Worm (Caenorhabditis elegans): ENCODE measurements around the gene T13H10.2.

The T13H10.2 gene

DNA sequence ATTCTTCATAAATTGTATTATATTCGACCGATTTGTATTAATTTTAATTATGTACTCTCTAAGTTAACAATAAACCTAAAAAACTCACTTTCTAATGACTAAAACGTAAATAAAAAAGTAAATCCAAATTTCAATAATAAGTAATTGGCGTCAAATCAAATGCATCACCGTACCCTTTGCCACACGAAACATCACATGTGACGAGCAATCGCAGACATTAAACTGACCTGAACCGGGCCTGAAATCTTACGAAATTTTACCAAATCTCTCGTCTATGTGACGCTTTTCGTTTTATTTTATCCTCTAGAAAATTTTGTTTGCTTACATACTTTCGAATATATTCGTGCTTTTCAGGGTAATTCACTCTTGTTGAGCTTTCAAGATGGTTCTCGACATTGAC is 39.3 kb downstream of the T13H10.2 start, which contains the start of the genes C47E12.2 and sars-1:
Gene C47E12.2 (minus strand): TSS at position 131 of the 400 bp plus-strand sequence.
Gene sars-1 (plus strand): TSS at position 355 of the 400 bp plus-strand sequence.
- TF ChIP-seq nfya-1 (tag; optimal IDR thresholded peaks at IDR 0.05; ENCODE audit: insufficient read depth) (peak; percentile 48), nhr-76 (tag; optimal IDR thresholded peaks at IDR 0.05) (no peak), zag-1 (tag; optimal IDR thresholded peaks at IDR 0.05) (no peak), egl-5 (tag; optimal IDR thresholded peaks at IDR 0.05) (peak; percentile 4), ama-1 (optimal IDR thresholded peaks at IDR 0.05) (no peak), hmg-11 (tag; optimal IDR thresholded peaks at IDR 0.05) (peak; percentile 42), pha-4 (tag; optimal IDR thresholded peaks at IDR 0.05) (peak; percentile 49), lin-15B (tag; optimal IDR thresholded peaks at IDR 0.05) (peak; percentile 43)

DNA sequence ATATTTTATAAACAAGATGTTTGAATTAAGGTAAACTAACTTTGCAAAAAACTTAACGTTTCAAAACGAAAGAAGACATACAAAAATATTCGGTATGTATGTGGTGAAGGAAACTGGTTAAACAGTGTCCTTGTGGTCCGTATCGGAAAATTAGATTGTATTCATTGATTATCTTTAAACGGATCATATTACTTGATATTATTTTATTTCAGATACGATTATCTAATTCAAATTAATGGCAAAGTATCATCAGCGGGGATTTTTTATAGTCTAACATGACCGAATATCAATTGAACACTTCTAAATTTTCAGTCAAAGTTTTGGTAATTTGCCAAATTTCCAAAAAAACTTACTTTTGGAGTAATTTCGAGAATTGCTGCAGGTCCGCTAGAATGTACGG is 42.7 kb downstream of the T13H10.2 start, which contains the start of gene C47E12.13:
Gene C47E12.13 (minus strand): TSS at position 101 of the 400 bp plus-strand sequence.
- no peak for TF ChIP-seq R02D3.7 (tag; optimal IDR thresholded peaks at IDR 0.05)
- no peak for TF ChIP-seq fkh-2 (tag; optimal IDR thresholded peaks at IDR 0.05)
- TF ChIP-seq nhr-25 (tag; optimal IDR thresholded peaks at IDR 0.05), result no peak
- TF ChIP-seq nhr-237 (tag; optimal IDR thresholded peaks at IDR 0.05), result no peak
- no peak for TF ChIP-seq ztf-4 (tag; optimal IDR thresholded peaks at IDR 0.05)
- TF ChIP-seq ama-1 (optimal IDR thresholded peaks at IDR 0.05), result no peak
- no peak for TF ChIP-seq mml-1 (tag; optimal IDR thresholded peaks at IDR 0.05)

DNA sequence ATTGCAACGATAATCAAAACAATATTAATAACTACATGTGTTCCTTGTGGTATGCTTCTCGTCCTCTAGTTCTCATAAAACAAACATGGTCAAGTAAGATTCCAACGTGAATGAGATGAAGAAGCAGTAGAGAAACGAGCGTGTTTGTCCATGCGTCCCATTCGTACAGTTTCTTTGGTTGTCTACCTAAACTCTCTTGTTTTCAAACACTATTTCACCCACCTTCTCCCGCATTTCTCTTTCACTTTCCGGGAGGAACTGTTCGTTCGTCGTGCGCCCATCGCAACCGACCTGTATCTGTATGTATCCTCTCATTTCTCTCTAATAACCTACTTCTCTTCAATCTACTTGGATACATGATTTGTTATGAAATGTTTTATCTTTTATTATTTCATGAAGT is 43.7 kb downstream of the T13H10.2 start:
- TF ChIP-seq skn-1 (tag; optimal IDR thresholded peaks at IDR 0.05) (no peak), eor-1 (tag; optimal IDR thresholded peaks at IDR 0.05) (no peak), elt-1 (tag; optimal IDR thresholded peaks at IDR 0.05) (no peak), pqm-1 (tag; optimal IDR thresholded peaks at IDR 0.05) (no peak), nhr-77 (tag; optimal IDR thresholded peaks at IDR 0.05) (no peak), nhr-67 (tag; optimal IDR thresholded peaks at IDR 0.05) (no peak), nhr-28 (tag; optimal IDR thresholded peaks at IDR 0.05) (no peak), ztf-11 (tag; optimal IDR thresholded peaks at IDR 0.05) (no peak), nhr-23 (tag; optimal IDR thresholded peaks at IDR 0.05) (peak; percentile 91), elt-2 (tag; optimal IDR thresholded peaks at IDR 0.05) (no peak), mml-1 (tag; optimal IDR thresholded peaks at IDR 0.05) (no peak), fkh-2 (tag; optimal IDR thresholded peaks at IDR 0.05) (no peak), nfya-1 (tag; optimal IDR thresholded peaks at IDR 0.05; ENCODE audit: insufficient read depth) (no peak), pha-4 (tag; optimal IDR thresholded peaks at IDR 0.05) (peak; percentile 63), hmg-11 (tag; optimal IDR thresholded peaks at IDR 0.05) (peak; percentile 22), elt-3 (tag; optimal IDR thresholded peaks at IDR 0.05) (no peak), ama-1 (optimal IDR thresholded peaks at IDR 0.05) (no peak), unc-39 (tag; optimal IDR thresholded peaks at IDR 0.05) (no peak), snpc-4 (tag; optimal IDR thresholded peaks at IDR 0.05) (no peak), ceh-9 (tag; optimal IDR thresholded peaks at IDR 0.05) (no peak), nhr-11 (tag; optimal IDR thresholded peaks at IDR 0.05) (no peak), ZK546.5 (tag; optimal IDR thresholded peaks at IDR 0.05) (no peak), fos-1 (tag; optimal IDR thresholded peaks at IDR 0.05) (no peak), egl-27 (tag; optimal IDR thresholded peaks at IDR 0.05) (no peak), mdl-1 (tag; optimal IDR thresholded peaks at IDR 0.05) (no peak), unc-62 (GFP tag; optimal IDR thresholded peaks at IDR 0.05) (no peak), lin-15B (tag; optimal IDR thresholded peaks at IDR 0.05) (no peak), ceh-16 (tag; optimal IDR thresholded peaks at IDR 0.05) (no peak), ceh-28 (tag; optimal IDR thresholded peaks at IDR 0.05) (no peak), nhr-43 (tag; optimal IDR thresholded peaks at IDR 0.05; ENCODE audit: poor library complexity, severe bottlenecking) (peak; percentile 41), egl-5 (tag; optimal IDR thresholded peaks at IDR 0.05) (no peak), nhr-25 (tag; optimal IDR thresholded peaks at IDR 0.05) (peak; percentile 78), daf-12 (tag; optimal IDR thresholded peaks at IDR 0.05) (no peak)

DNA sequence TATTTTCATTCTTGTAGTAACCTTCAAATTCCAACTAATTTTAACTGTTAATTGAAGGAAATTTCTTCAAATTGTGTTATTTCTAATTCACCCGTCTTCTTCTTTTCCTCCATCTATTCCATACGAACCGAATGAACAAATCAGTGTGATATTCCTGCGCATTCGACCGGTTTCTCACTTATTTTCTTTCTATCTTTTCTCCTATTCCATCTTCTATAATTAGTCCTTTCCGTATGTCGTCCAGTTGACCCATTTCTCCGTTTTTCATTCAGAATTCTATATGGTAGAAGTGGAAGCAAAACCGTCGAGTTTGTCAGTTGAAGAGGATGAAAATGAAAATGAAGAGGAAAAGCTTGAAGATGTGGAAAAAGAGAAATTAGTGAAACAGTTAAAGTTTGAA is 45.5 kb downstream of the T13H10.2 start, which contains the start of gene magu-4:
Gene magu-4 (plus strand): TSS at position 218 of the 400 bp plus-strand sequence.
- TF ChIP-seq nhr-43 (tag; optimal IDR thresholded peaks at IDR 0.05; ENCODE audit: poor library complexity, severe bottlenecking) (no peak), nhr-23 (tag; optimal IDR thresholded peaks at IDR 0.05) (peak; percentile 61)
